Fruit fly (Drosophila melanogaster) whole organism, wandering third instar larva: Measurements from ENCODE around the gene Osbp.

ENCODE experiments used
- CG9705 ChIP-seq: fragments of 200-800 bp; sonication (Bioruptor generic); optimal IDR thresholded peaks from 2 replicates; lab custom pipeline; 2018; ENCODE audit warnings: missing biosample characterization, mild to moderate bottlenecking, missing genetic modification characterization
- Hr83 ChIP-seq: fragments of 200-300 bp; sonication (Bioruptor generic); optimal IDR thresholded peaks from 2 replicates; lab custom pipeline; 2016; ENCODE audit warnings: missing biosample characterization, mild to moderate bottlenecking, missing genetic modification characterization, moderate library complexity; ENCODE audit not compliant: poor library complexity, severe bottlenecking
- Sp1 ChIP-seq: fragments of 200-800 bp; sonication (Bioruptor generic); optimal IDR thresholded peaks from 3 replicates; lab custom pipeline; 2019; ENCODE audit warnings: missing biosample characterization, mild to moderate bottlenecking, missing genetic modification characterization, moderate library complexity
- ey ChIP-seq: fragments of 200-800 bp; sonication (Bioruptor generic); optimal IDR thresholded peaks from 2 replicates; lab custom pipeline; 2016; ENCODE audit warnings: missing biosample characterization, missing genetic modification characterization

- no peak for TF ChIP-seq CG9705
- no peak for TF ChIP-seq Sp1 (GFP tag; lab: Kevin White, UChicago)
- TF ChIP-seq ey (GFP tag; lab: Kevin White, UChicago): no peak
- TF ChIP-seq Hr83 (GFP tag; lab: Kevin White, UChicago): no peak
Measured at dm6 chr3R:24890919-24891318, 47.1 kb downstream of the Osbp start.
